Fruit fly (Drosophila melanogaster) whole organism, embryonic: ENCODE results near the gene Snx21.

ENCODE experiments used
- Atf3 ChIP-seq: fragments of 200-800 bp; sonication (Bioruptor generic); optimal IDR thresholded peaks from 3 replicates; lab custom pipeline; 2016; ENCODE audit warnings: missing biosample characterization, missing genetic modification characterization
- CG10565 ChIP-seq: fragments of 200-800 bp; sonication (Bioruptor generic); optimal IDR thresholded peaks from 3 replicates; lab custom pipeline; 2016; ENCODE audit warnings: missing biosample characterization, mild to moderate bottlenecking, missing genetic modification characterization
- CG10654 ChIP-seq: fragments of 200-800 bp; sonication (Bioruptor generic); optimal IDR thresholded peaks from 2 replicates; lab custom pipeline; 2016; ENCODE audit warnings: missing biosample characterization, missing genetic modification characterization
- CG11398 ChIP-seq: fragments of 200-800 bp; sonication (Bioruptor generic); optimal IDR thresholded peaks from 2 replicates; lab custom pipeline; 2016; ENCODE audit warnings: missing biosample characterization, missing genetic modification characterization
- CG11560 ChIP-seq: fragments of 200-800 bp; sonication (Bioruptor generic); IDR thresholded peaks from 3 replicates; pipeline ENCODE4 v1.3.6; 2022; ENCODE audit warnings: missing biosample characterization, missing genetic modification characterization
- CG12942 ChIP-seq: fragments of 200-800 bp; sonication (Bioruptor generic); optimal IDR thresholded peaks from 3 replicates; lab custom pipeline; 2016; ENCODE audit warnings: missing biosample characterization, missing genetic modification characterization
- CG13123 ChIP-seq: fragments of 200-800 bp; sonication (Bioruptor generic); optimal IDR thresholded peaks from 2 replicates; lab custom pipeline; 2016; ENCODE audit warnings: missing biosample characterization, missing genetic modification characterization
- CG1529 ChIP-seq: fragments of 200-800 bp; sonication (Bioruptor generic); optimal IDR thresholded peaks from 3 replicates; lab custom pipeline; 2018; ENCODE audit warnings: missing biosample characterization, missing genetic modification characterization
- CG15479 ChIP-seq: fragments of 200-800 bp; sonication (Bioruptor generic); optimal IDR thresholded peaks from 3 replicates; lab custom pipeline; 2019; ENCODE audit warnings: missing biosample characterization, mild to moderate bottlenecking, missing genetic modification characterization, moderate library complexity
- CG17568 ChIP-seq: fragments of 200-800 bp; sonication (Bioruptor generic); optimal IDR thresholded peaks from 2 replicates; lab custom pipeline; 2018; ENCODE audit warnings: missing biosample characterization, mild to moderate bottlenecking, missing genetic modification characterization, moderate library complexity
- CG2116 ChIP-seq: fragments of 200-800 bp; sonication (Bioruptor generic); optimal IDR thresholded peaks from 3 replicates; lab custom pipeline; 2018; ENCODE audit warnings: missing biosample characterization, mild to moderate bottlenecking, missing genetic modification characterization
- CG31441 ChIP-seq: fragments of 200-800 bp; sonication (Bioruptor generic); IDR thresholded peaks from 2 replicates; pipeline ENCODE4 v1.3.6; 2022; ENCODE audit warnings: missing biosample characterization, missing genetic modification characterization
- CG4360 ChIP-seq: fragments of 200-800 bp; sonication (Bioruptor generic); IDR thresholded peaks from 2 replicates; pipeline ENCODE4 v1.3.6; 2022; ENCODE audit warnings: missing biosample characterization, missing genetic modification characterization
- CG4707 ChIP-seq: fragments of 200-800 bp; sonication (Bioruptor generic); optimal IDR thresholded peaks from 2 replicates; lab custom pipeline; 2018; ENCODE audit warnings: missing biosample characterization, mild to moderate bottlenecking, missing genetic modification characterization, moderate library complexity
- CG6272 ChIP-seq: fragments of 200-800 bp; sonication (Bioruptor generic); IDR thresholded peaks from 2 replicates; pipeline ENCODE4 v1.3.6; 2022; ENCODE audit warnings: missing biosample characterization, missing genetic modification characterization
- CG6683 ChIP-seq: fragments of 200-800 bp; sonication (Bioruptor generic); optimal IDR thresholded peaks from 2 replicates; lab custom pipeline; 2017; ENCODE audit warnings: missing biosample characterization, mild to moderate bottlenecking, missing genetic modification characterization, missing genetic modification reagents
- CG6689 ChIP-seq: fragments of 200-800 bp; sonication (Bioruptor generic); IDR thresholded peaks from 2 replicates; pipeline ENCODE4 v1.3.6; 2022; ENCODE audit warnings: missing biosample characterization, missing genetic modification characterization
- CG6854 ChIP-seq: fragments of 200-800 bp; sonication (Bioruptor generic); optimal IDR thresholded peaks from 3 replicates; lab custom pipeline; 2017; ENCODE audit warnings: missing biosample characterization, mild to moderate bottlenecking, missing genetic modification characterization
- CG7963 ChIP-seq: fragments of 200-800 bp; sonication (Bioruptor generic); IDR thresholded peaks from 3 replicates; pipeline ENCODE4 v1.3.6; 2022; ENCODE audit warnings: missing biosample characterization, missing genetic modification characterization; ENCODE audit not compliant: partially characterized antibody
- CG8924 ChIP-seq: fragments of 200-800 bp; optimal IDR thresholded peaks from 3 replicates; lab custom pipeline; 2019; ENCODE audit warnings: missing biosample characterization, mild to moderate bottlenecking, missing genetic modification characterization, moderate library complexity
- CG8944 ChIP-seq: fragments of 200-800 bp; sonication (Bioruptor generic); optimal IDR thresholded peaks from 3 replicates; lab custom pipeline; 2016; ENCODE audit warnings: missing biosample characterization, missing genetic modification characterization
- CHES-1-like ChIP-seq: fragments of 200-800 bp; sonication (Bioruptor generic); optimal IDR thresholded peaks from 2 replicates; lab custom pipeline; 2016; ENCODE audit warnings: missing biosample characterization, missing genetic modification characterization
- Deaf1 ChIP-seq: fragments of 200-800 bp; optimal IDR thresholded peaks from 3 replicates; lab custom pipeline; 2019; ENCODE audit warnings: missing biosample characterization, mild to moderate bottlenecking, missing genetic modification characterization, moderate library complexity
- Hr78 ChIP-seq, 2 experiments: fragments of 200-800 bp in 1 of 2; fragments of >200 bp in 1 of 2; sonication (Bioruptor generic) in 1 of 2; optimal IDR thresholded peaks; 2 replicates each; lab custom pipeline; 2017 to 2019; ENCODE audit warnings: missing biosample characterization in 2 of 2, missing genetic modification characterization in 2 of 2, mild to moderate bottlenecking in 1 of 2, moderate library complexity in 1 of 2
- Hsf ChIP-seq: fragments of 200-800 bp; sonication (Bioruptor generic); optimal IDR thresholded peaks from 3 replicates; lab custom pipeline; 2016; ENCODE audit warnings: missing biosample characterization, missing genetic modification characterization
- Kr ChIP-seq: fragments of 200-800 bp; sonication (Bioruptor generic); optimal IDR thresholded peaks from 2 replicates; lab custom pipeline; 2017; ENCODE audit warnings: missing biosample characterization, mild to moderate bottlenecking, missing genetic modification characterization
- MBD-R2 ChIP-seq: fragments of 200-800 bp; sonication (Bioruptor generic); IDR thresholded peaks from 2 replicates; pipeline ENCODE4 v1.3.6; 2022; ENCODE audit warnings: missing biosample characterization, missing genetic modification characterization
- MTF-1 ChIP-seq: fragments of 200-800 bp; sonication (Bioruptor generic); optimal IDR thresholded peaks from 2 replicates; lab custom pipeline; 2018; ENCODE audit warnings: missing biosample characterization, mild to moderate bottlenecking, missing genetic modification characterization, borderline replicate concordance
- NK7.1 ChIP-seq: fragments of 200-800 bp; sonication (Bioruptor generic); optimal IDR thresholded peaks from 3 replicates; lab custom pipeline; 2016; ENCODE audit warnings: missing biosample characterization, missing genetic modification characterization
- NfI ChIP-seq: fragments of 200-800 bp; sonication (Bioruptor generic); optimal IDR thresholded peaks from 3 replicates; lab custom pipeline; 2018; ENCODE audit warnings: missing biosample characterization, mild to moderate bottlenecking, missing genetic modification characterization, moderate library complexity
- Optix ChIP-seq: fragments of 200-800 bp; sonication (Bioruptor generic); IDR thresholded peaks from 3 replicates; pipeline ENCODE4 v1.3.6; 2022; ENCODE audit warnings: missing biosample characterization, missing genetic modification characterization
- Ptx1 ChIP-seq: fragments of 200-800 bp; sonication (Bioruptor generic); IDR thresholded peaks from 2 replicates; pipeline ENCODE4 v1.3.6; 2022; ENCODE audit warnings: missing biosample characterization, missing genetic modification characterization
- Stat92E ChIP-seq, 3 experiments: fragments of >200 bp in 2 of 3; fragments of 200-800 bp in 1 of 3; sonication (Bioruptor generic) in 1 of 3; optimal IDR thresholded peaks; 2 replicates each; lab custom pipeline; 2017 to 2019; ENCODE audit warnings: missing biosample characterization in 3 of 3, missing genetic modification characterization in 3 of 3, mild to moderate bottlenecking in 1 of 3, moderate library complexity in 1 of 3
- abd-A ChIP-seq: fragments of 200-800 bp; sonication (Bioruptor generic); optimal IDR thresholded peaks from 3 replicates; lab custom pipeline; 2019; ENCODE audit warnings: missing biosample characterization, mild to moderate bottlenecking, missing genetic modification characterization, moderate library complexity
- al ChIP-seq: fragments of 200-800 bp; sonication (Bioruptor generic); IDR thresholded peaks from 2 replicates; pipeline ENCODE4 v1.3.6; 2022; ENCODE audit warnings: missing biosample characterization, missing genetic modification characterization
- amos ChIP-seq: fragments of 200-800 bp; sonication (Bioruptor generic); IDR thresholded peaks from 2 replicates; pipeline ENCODE4 v1.3.6; 2022; ENCODE audit warnings: missing biosample characterization, missing genetic modification characterization; ENCODE audit not compliant: partially characterized antibody
- ap ChIP-seq: fragments of 200-800 bp; sonication (Bioruptor generic); IDR thresholded peaks from 2 replicates; pipeline ENCODE4 v1.3.6; 2022; ENCODE audit warnings: missing biosample characterization, missing genetic modification characterization
- ase ChIP-seq: fragments of 200-800 bp; sonication (Bioruptor generic); IDR thresholded peaks from 3 replicates; pipeline ENCODE4 v1.3.6; 2022; ENCODE audit warnings: missing biosample characterization, missing genetic modification characterization
- bowl ChIP-seq: fragments of 200-800 bp; sonication (Bioruptor generic); IDR thresholded peaks from 2 replicates; pipeline ENCODE4 v1.3.6; 2022; ENCODE audit warnings: missing biosample characterization, missing genetic modification characterization
- chinmo ChIP-seq: fragments of 200-800 bp; sonication (Bioruptor generic); IDR thresholded peaks from 4 replicates; pipeline ENCODE4 v1.3.6; 2022; ENCODE audit warnings: missing biosample characterization, missing genetic modification characterization; ENCODE audit not compliant: partially characterized antibody
- fd64A ChIP-seq: fragments of 200-800 bp; sonication (Bioruptor generic); optimal IDR thresholded peaks from 3 replicates; lab custom pipeline; 2018; ENCODE audit warnings: missing biosample characterization, mild to moderate bottlenecking, missing genetic modification characterization
- ftz-f1 ChIP-seq: fragments of 200-800 bp; sonication (Bioruptor generic); optimal IDR thresholded peaks from 2 replicates; lab custom pipeline; 2016; ENCODE audit warnings: missing biosample characterization, missing genetic modification characterization
- grn ChIP-seq: fragments of 200-800 bp; sonication (Bioruptor generic); optimal IDR thresholded peaks from 3 replicates; lab custom pipeline; 2017; ENCODE audit warnings: missing biosample characterization, missing genetic modification characterization
- hth ChIP-seq: fragments of >200 bp; optimal IDR thresholded peaks from 2 replicates; lab custom pipeline; 2017; ENCODE audit warnings: inconsistent platforms
- nau ChIP-seq: fragments of 200-800 bp; sonication (Bioruptor generic); optimal IDR thresholded peaks from 3 replicates; lab custom pipeline; 2017; ENCODE audit warnings: missing biosample characterization, mild to moderate bottlenecking, missing genetic modification characterization, missing genetic modification reagents
- pnt ChIP-seq: fragments of 200-800 bp; sonication (Bioruptor generic); optimal IDR thresholded peaks from 3 replicates; lab custom pipeline; 2016; ENCODE audit warnings: missing biosample characterization, missing genetic modification characterization
- psq ChIP-seq: fragments of 200-800 bp; sonication (Bioruptor generic); optimal IDR thresholded peaks from 2 replicates; lab custom pipeline; 2017; ENCODE audit warnings: missing biosample characterization, missing genetic modification characterization
- salm ChIP-seq: fragments of 200-800 bp; sonication (Bioruptor generic); optimal IDR thresholded peaks from 2 replicates; lab custom pipeline; 2018; ENCODE audit warnings: missing biosample characterization, mild to moderate bottlenecking, missing genetic modification characterization
- schlank ChIP-seq: fragments of 200-800 bp; sonication (Bioruptor generic); optimal IDR thresholded peaks from 2 replicates; lab custom pipeline; 2018; ENCODE audit warnings: missing biosample characterization, mild to moderate bottlenecking, missing genetic modification characterization
- sd ChIP-seq: fragments of 200-800 bp; sonication (Bioruptor generic); optimal IDR thresholded peaks from 3 replicates; lab custom pipeline; 2018; ENCODE audit warnings: missing biosample characterization, mild to moderate bottlenecking, missing genetic modification characterization, moderate library complexity
- tll ChIP-seq, 2 experiments: fragments of 200-800 bp in 1 of 2; fragments of >200 bp in 1 of 2; sonication (Bioruptor generic) in 1 of 2; optimal IDR thresholded peaks; 2 replicates each; lab custom pipeline; 2017 to 2019; ENCODE audit warnings: missing biosample characterization in 2 of 2, missing genetic modification characterization in 2 of 2, mild to moderate bottlenecking in 1 of 2, moderate library complexity in 1 of 2

Gene Snx21

dm6 chr2L:2723100-2723499, 42.4 kb downstream of the Snx21 start (continued):
- no peak for TF ChIP-seq Kr (GFP tag; lab: Kevin White, UChicago)
- no peak for TF ChIP-seq CG31441 (GFP tag; lab: Robert Waterston, UW)
- no peak for TF ChIP-seq ftz-f1 (GFP tag; lab: Kevin White, UChicago)
- TF ChIP-seq CG13123 = no peak
- TF ChIP-seq CG11560 (tag; lab: Robert Waterston, UW) = 0 out of 3 replicates have a peak, but pooled peaks have one; percentile 28
- TF ChIP-seq CG10654 = no peak
- no peak for TF ChIP-seq CG2116
- no peak for TF ChIP-seq Hsf
- TF ChIP-seq Optix (GFP tag; lab: Robert Waterston, UW) = no peak
- peak; percentile 24; the same call in 1 of the 2 replicates for TF ChIP-seq MBD-R2 (GFP tag; lab: Robert Waterston, UW)
- no peak for TF ChIP-seq CG8944 (GFP tag; lab: Kevin White, UChicago)
- TF ChIP-seq CG4707 (GFP tag; lab: Kevin White, UChicago) = no peak
- TF ChIP-seq MTF-1 (GFP tag; lab: Kevin White, UChicago) = no peak
- no peak for TF ChIP-seq CG6683 (GFP tag; lab: Kevin White, UChicago)
- TF ChIP-seq Ptx1 (GFP tag; lab: Robert Waterston, UW) = no peak
- no peak for TF ChIP-seq psq
- no peak for TF ChIP-seq CG4360 (GFP tag; lab: Robert Waterston, UW)
- no peak for TF ChIP-seq hth
- TF ChIP-seq Stat92E (GFP tag; optimal IDR thresholded peaks at IDR 0.05; lab: Kevin White, UChicago) = no peak
- no peak for TF ChIP-seq ap
- no peak for TF ChIP-seq CG8924 (tag; lab: Kevin White, UChicago)
- no peak for TF ChIP-seq salm
- no peak for TF ChIP-seq CG15479
- no peak for TF ChIP-seq CG6854 (GFP tag; lab: Kevin White, UChicago)
- TF ChIP-seq Atf3 (GFP tag; lab: Kevin White, UChicago) = no peak
- no peak for TF ChIP-seq amos
- TF ChIP-seq CG12942 (GFP tag; lab: Kevin White, UChicago) = no peak
- no peak for TF ChIP-seq abd-A (tag; lab: Kevin White, UChicago)
- TF ChIP-seq schlank = no peak
- TF ChIP-seq CG6689 (GFP tag; lab: Robert Waterston, UW) = no peak
- TF ChIP-seq Deaf1 (tag; lab: Kevin White, UChicago) = no peak
- TF ChIP-seq Hr78 (GFP tag; optimal IDR thresholded peaks at IDR 0.05; lab: Kevin White, UChicago) = no peak
- no peak for TF ChIP-seq grn (GFP tag; lab: Kevin White, UChicago)
- no peak for TF ChIP-seq CHES-1-like
- no peak for TF ChIP-seq ase (GFP tag; lab: Robert Waterston, UW)
- TF ChIP-seq chinmo (GFP tag; lab: Robert Waterston, UW) = no peak
- TF ChIP-seq pnt (GFP tag; lab: Kevin White, UChicago) = no peak
- TF ChIP-seq bowl (GFP tag; lab: Robert Waterston, UW) = no peak
- no peak for TF ChIP-seq sd (tag; lab: Kevin White, UChicago)
- no peak for TF ChIP-seq CG10565 (GFP tag; lab: Kevin White, UChicago)
- TF ChIP-seq CG6272 = no peak
- TF ChIP-seq fd64A = no peak
- no peak for TF ChIP-seq al (GFP tag; lab: Robert Waterston, UW)
- no peak for TF ChIP-seq nau (GFP tag; lab: Kevin White, UChicago)
- TF ChIP-seq CG1529 (GFP tag; lab: Kevin White, UChicago) = no peak
- no peak for TF ChIP-seq CG7963 (GFP tag; lab: Robert Waterston, UW)
- no peak for TF ChIP-seq CG11398 (GFP tag; lab: Kevin White, UChicago)
- TF ChIP-seq NK7.1 = no peak
- TF ChIP-seq tll (GFP tag; optimal IDR thresholded peaks at IDR 0.05; lab: Kevin White, UChicago) = no peak
- TF ChIP-seq CG17568 = no peak
- peak; percentile 3 for TF ChIP-seq NfI (GFP tag; lab: Kevin White, UChicago)
